Worm (Caenorhabditis elegans) whole organism, L1 larva: ENCODE data around the gene Y75B8A.28.

Source experiments
- C04F5.9 ChIP-seq: sonication (generic microtip); optimal IDR thresholded peaks from 2 replicates; lab custom pipeline; 2016; ENCODE audit warnings: missing genetic modification characterization, missing compliant biosample characterization
- C16A3.4 ChIP-seq: fragments of 150-350 bp; optimal IDR thresholded peaks from 2 replicates; lab custom pipeline; 2014; ENCODE audit warnings: missing biosample characterization, missing genetic modification characterization
- Y116A8C.19 ChIP-seq: sonication (generic microtip); optimal IDR thresholded peaks from 2 replicates; lab custom pipeline; 2016; ENCODE audit warnings: missing compliant biosample characterization, missing genetic modification characterization, borderline replicate concordance
- aha-1 ChIP-seq: fragments of 150-350 bp; optimal IDR thresholded peaks from 2 replicates; lab custom pipeline; 2014; ENCODE audit warnings: missing biosample characterization, missing genetic modification characterization
- aly-2 ChIP-seq: fragments of 150-350 bp; optimal IDR thresholded peaks from 2 replicates; lab custom pipeline; 2014; ENCODE audit warnings: missing biosample characterization, missing genetic modification characterization
- ama-1 ChIP-seq: fragments of 150-350 bp; optimal IDR thresholded peaks from 2 replicates; lab custom pipeline; 2014
- ceh-63 ChIP-seq: fragments of 200-800 bp; sonication (Bioruptor generic); optimal IDR thresholded peaks from 2 replicates; lab custom pipeline; 2018; ENCODE audit warnings: mild to moderate bottlenecking, missing genetic modification characterization, missing compliant biosample characterization
- ceh-8 ChIP-seq: fragments of 200-800 bp; sonication (Bioruptor generic); optimal IDR thresholded peaks from 2 replicates; lab custom pipeline; 2018; ENCODE audit warnings: mild to moderate bottlenecking, missing genetic modification characterization, moderate library complexity, missing compliant biosample characterization
- ceh-82 ChIP-seq, 3 experiments: fragments of 150-350 bp in 1 of 3; sonication (generic microtip) in 2 of 3; optimal IDR thresholded peaks; 2 replicates each; lab custom pipeline; 2014 to 2017; ENCODE audit warnings: missing biosample characterization in 3 of 3, missing genetic modification characterization in 3 of 3
- ceh-88 ChIP-seq: fragments of 200-800 bp; sonication (Bioruptor generic); IDR thresholded peaks from 2 replicates; pipeline ENCODE4 v1.3.6; 2022; ENCODE audit warnings: missing genetic modification characterization, missing compliant biosample characterization
- ceh-90 ChIP-seq: sonication (generic microtip); optimal IDR thresholded peaks from 2 replicates; lab custom pipeline; 2016; ENCODE audit warnings: missing genetic modification characterization, missing compliant biosample characterization
- ces-1 ChIP-seq: fragments of 150-350 bp; optimal IDR thresholded peaks from 2 replicates; lab custom pipeline; 2014; ENCODE audit warnings: missing biosample characterization, missing genetic modification reagents, missing genetic modification characterization
- dsc-1 ChIP-seq: sonication (generic microtip); optimal IDR thresholded peaks from 2 replicates; lab custom pipeline; 2016; ENCODE audit warnings: mild to moderate bottlenecking, missing genetic modification characterization, missing compliant biosample characterization
- efl-1 ChIP-seq, 4 experiments: fragments of 150-350 bp; optimal IDR thresholded peaks in 3 of 4; peaks in 1 of 4; 1 replicate in 1 of 4; 2 replicates in 3 of 4; lab custom pipeline; 2014; ENCODE audit warnings: missing biosample characterization in 2 of 4, missing genetic modification characterization in 2 of 4, missing genetic modification reagents in 2 of 4
- elt-2 ChIP-seq: sonication (generic microtip); optimal IDR thresholded peaks from 2 replicates; lab custom pipeline; 2016; ENCODE audit warnings: missing genetic modification characterization, mild to moderate bottlenecking, inconsistent platforms, missing compliant biosample characterization, missing genetic modification reagents
- elt-3 ChIP-seq, 6 experiments: fragments of 150-350 bp in 1 of 6; sonication (generic microtip); optimal IDR thresholded peaks; 2 replicates each; lab custom pipeline; 2017 to 2018; ENCODE audit warnings: missing biosample characterization in 6 of 6, missing genetic modification characterization in 6 of 6, inconsistent platforms in 1 of 6
- fkh-4 ChIP-seq: sonication (generic microtip); optimal IDR thresholded peaks from 2 replicates; lab custom pipeline; 2016; ENCODE audit warnings: missing compliant biosample characterization, missing genetic modification characterization, borderline replicate concordance
- hlh-17 ChIP-seq: fragments of 200-800 bp; sonication (Bioruptor generic); optimal IDR thresholded peaks from 2 replicates; lab custom pipeline; 2018; ENCODE audit warnings: missing genetic modification characterization, mild to moderate bottlenecking, missing compliant biosample characterization, moderate library complexity, borderline replicate concordance
- hlh-4 ChIP-seq: sonication (generic microtip); optimal IDR thresholded peaks from 2 replicates; lab custom pipeline; 2016; ENCODE audit warnings: mild to moderate bottlenecking, missing genetic modification characterization, missing compliant biosample characterization
- irx-1 ChIP-seq: sonication (generic microtip); optimal IDR thresholded peaks from 2 replicates; lab custom pipeline; 2016; ENCODE audit warnings: missing genetic modification characterization, missing compliant biosample characterization
- isw-1 ChIP-seq: fragments of 200-800 bp; sonication (Bioruptor generic); IDR thresholded peaks from 2 replicates; pipeline ENCODE4 v1.3.6; 2022; ENCODE audit warnings: missing genetic modification characterization, missing compliant biosample characterization
- jun-1 ChIP-seq: fragments of 150-350 bp; optimal IDR thresholded peaks from 2 replicates; lab custom pipeline; 2014; ENCODE audit warnings: missing biosample characterization, missing genetic modification reagents, missing genetic modification characterization
- lin-14 ChIP-seq: fragments of 200-800 bp; sonication (Bioruptor generic); optimal IDR thresholded peaks from 2 replicates; lab custom pipeline; 2018; ENCODE audit warnings: mild to moderate bottlenecking, missing genetic modification characterization, moderate library complexity, missing compliant biosample characterization
- lin-35 ChIP-seq, 2 experiments: fragments of 150-350 bp; optimal IDR thresholded peaks; 2 replicates each; lab custom pipeline; 2014; ENCODE audit warnings: missing biosample characterization in 2 of 2, missing genetic modification characterization in 2 of 2, missing genetic modification reagents in 2 of 2
- lin-39 ChIP-seq: fragments of 150-350 bp; optimal IDR thresholded peaks from 2 replicates; lab custom pipeline; 2014; ENCODE audit warnings: missing biosample characterization, missing genetic modification reagents, missing genetic modification characterization
- mdl-1 ChIP-seq, 2 experiments: fragments of 150-350 bp; optimal IDR thresholded peaks; 2 replicates each; lab custom pipeline; 2014 to 2017; ENCODE audit warnings: missing biosample characterization in 2 of 2, missing genetic modification characterization in 2 of 2, inconsistent platforms in 1 of 2
- mef-2 ChIP-seq: fragments of 150-350 bp; optimal IDR thresholded peaks from 2 replicates; lab custom pipeline; 2014; ENCODE audit warnings: missing biosample characterization, missing genetic modification characterization
- nhr-11 ChIP-seq: fragments of 150-350 bp; optimal IDR thresholded peaks from 2 replicates; lab custom pipeline; 2014; ENCODE audit warnings: missing biosample characterization, missing genetic modification characterization
- nhr-12 ChIP-seq: sonication (generic microtip); optimal IDR thresholded peaks from 2 replicates; lab custom pipeline; 2017; ENCODE audit warnings: missing biosample characterization, missing genetic modification characterization
- nhr-237 ChIP-seq: fragments of 150-350 bp; optimal IDR thresholded peaks from 2 replicates; lab custom pipeline; 2014; ENCODE audit warnings: missing biosample characterization, missing genetic modification characterization
- nhr-28 ChIP-seq: fragments of 150-350 bp; optimal IDR thresholded peaks from 2 replicates; lab custom pipeline; 2014; ENCODE audit warnings: missing biosample characterization, missing genetic modification characterization
- nhr-76 ChIP-seq: sonication (generic microtip); optimal IDR thresholded peaks from 2 replicates; lab custom pipeline; 2017; ENCODE audit warnings: missing biosample characterization, missing genetic modification characterization
- nhr-85 ChIP-seq: sonication (generic microtip); peaks from one replicate; lab custom pipeline; 2016; ENCODE audit warnings: missing genetic modification characterization, inconsistent platforms, missing compliant biosample characterization
- nhr-90 ChIP-seq: sonication (generic microtip); optimal IDR thresholded peaks from 2 replicates; lab custom pipeline; 2016; ENCODE audit warnings: mild to moderate bottlenecking, missing genetic modification characterization, missing compliant biosample characterization; ENCODE audit not compliant: poor library complexity
- pax-3 ChIP-seq: fragments of 200-800 bp; sonication (Bioruptor generic); optimal IDR thresholded peaks from 2 replicates; lab custom pipeline; 2018; ENCODE audit warnings: mild to moderate bottlenecking, missing genetic modification characterization, moderate library complexity, missing compliant biosample characterization
- pqm-1 ChIP-seq: sonication (generic microtip); optimal IDR thresholded peaks from 3 replicates; lab custom pipeline; 2017; ENCODE audit warnings: missing biosample characterization, missing genetic modification characterization
- snpc-4 ChIP-seq: fragments of 150-350 bp; optimal IDR thresholded peaks from 2 replicates; lab custom pipeline; 2014; ENCODE audit warnings: missing biosample characterization, missing genetic modification characterization
- snu-23 ChIP-seq: sonication (generic microtip); optimal IDR thresholded peaks from 2 replicates; lab custom pipeline; 2016; ENCODE audit warnings: missing genetic modification characterization, missing compliant biosample characterization
- sptf-1 ChIP-seq: fragments of 150-350 bp; optimal IDR thresholded peaks from 2 replicates; lab custom pipeline; 2014; ENCODE audit warnings: missing biosample characterization, missing genetic modification characterization
- sup-37 ChIP-seq: fragments of 200-800 bp; sonication (Bioruptor generic); optimal IDR thresholded peaks from 2 replicates; lab custom pipeline; 2018; ENCODE audit warnings: mild to moderate bottlenecking, missing genetic modification characterization, missing compliant biosample characterization
- swsn-7 ChIP-seq: sonication (generic microtip); optimal IDR thresholded peaks from 2 replicates; lab custom pipeline; 2016; ENCODE audit warnings: missing genetic modification characterization, missing compliant biosample characterization
- tbx-2 ChIP-seq: sonication (generic microtip); optimal IDR thresholded peaks from 2 replicates; lab custom pipeline; 2016; ENCODE audit warnings: missing genetic modification characterization, missing compliant biosample characterization
- tlp-1 ChIP-seq: fragments of 150-350 bp; optimal IDR thresholded peaks from 2 replicates; lab custom pipeline; 2014; ENCODE audit warnings: missing biosample characterization, missing genetic modification characterization
- ztf-4 ChIP-seq: fragments of 150-350 bp; optimal IDR thresholded peaks from 2 replicates; lab custom pipeline; 2014; ENCODE audit warnings: missing biosample characterization, missing genetic modification characterization

The Y75B8A.28 gene

ce11 chrIII:12318794-12319193 lies at the start of gene Y75B8A.28:
Gene Y75B8A.28, plus strand, starts transcription at chrIII:12319089.
- TF ChIP-seq elt-2 (tag; lab: Kevin White, UChicago) = peak; percentile 80
- no peak for TF ChIP-seq lin-14 (GFP tag; lab: Kevin White, UChicago)
- peak; percentile 97 for TF ChIP-seq pqm-1 (tag; lab: Kevin White, UChicago)
- no peak for TF ChIP-seq aly-2 (tag; lab: Kevin White, UChicago)
- no peak for TF ChIP-seq snu-23 (GFP tag; lab: Kevin White, UChicago)
- no peak for TF ChIP-seq ceh-90 (tag; lab: Kevin White, UChicago)
- TF ChIP-seq C16A3.4 (tag; lab: Kevin White, UChicago) = no peak
- TF ChIP-seq ces-1 (GFP tag; lab: Kevin White, UChicago) = no peak
- no peak for TF ChIP-seq snpc-4 (tag; lab: Kevin White, UChicago)
- no peak for TF ChIP-seq Y116A8C.19 (tag; lab: Kevin White, UChicago)
- no peak for TF ChIP-seq mdl-1 (tag; optimal IDR thresholded peaks at IDR 0.05; lab: Kevin White, UChicago)
- TF ChIP-seq C04F5.9 = no peak
- no peak for TF ChIP-seq ceh-8 (GFP tag; lab: Kevin White, UChicago)
- TF ChIP-seq swsn-7 (tag; lab: Kevin White, UChicago) = no peak
- no peak for TF ChIP-seq aha-1 (tag; lab: Kevin White, UChicago)
- TF ChIP-seq nhr-28 (tag; lab: Kevin White, UChicago) = no peak
- peak in 1 of 2 experiments; percentile 18 for TF ChIP-seq lin-35 (GFP tag; optimal IDR thresholded peaks at IDR 0.05; lab: Kevin White, UChicago)
- peak; percentile 52 for TF ChIP-seq pax-3
- peak; percentile 78 for TF ChIP-seq jun-1 (tag; lab: Kevin White, UChicago)
- no peak for TF ChIP-seq dsc-1 (tag; lab: Kevin White, UChicago)
- TF ChIP-seq hlh-17 (GFP tag; lab: Kevin White, UChicago) = no peak
- no peak for TF ChIP-seq efl-1 (optimal IDR thresholded peaks at IDR 0.05; lab: Kevin White, UChicago)
- peak in 1 of 2 experiments; percentile 60 for TF ChIP-seq efl-1 (GFP tag; optimal IDR thresholded peaks at IDR 0.05 in 1 of 2; lab: Kevin White, UChicago)
- no peak for TF ChIP-seq nhr-237 (tag; lab: Kevin White, UChicago)
- TF ChIP-seq tlp-1 (tag; lab: Kevin White, UChicago) = peak; percentile 13

- TF ChIP-seq irx-1 (tag; lab: Kevin White, UChicago) (no peak), efl-1 (optimal IDR thresholded peaks at IDR 0.05; lab: Kevin White, UChicago) (no peak), efl-1 (GFP tag; optimal IDR thresholded peaks at IDR 0.05 in 1 of 2; lab: Kevin White, UChicago) (peak in 1 of 2 experiments; percentile 46), nhr-85 (tag; lab: Kevin White, UChicago) (no peak), snpc-4 (tag; lab: Kevin White, UChicago) (no peak), mdl-1 (tag; optimal IDR thresholded peaks at IDR 0.05; lab: Kevin White, UChicago) (no peak), hlh-4 (tag; lab: Kevin White, UChicago) (no peak), nhr-76 (no peak), ceh-88 (GFP tag; lab: Robert Waterston, UW) (no peak), isw-1 (no peak)
Observed at ce11 chrIII:12269807-12270206, 49.1 kb upstream of the Y75B8A.28 start.

- TF ChIP-seq sup-37 (GFP tag; lab: Kevin White, UChicago) (no peak), jun-1 (tag; lab: Kevin White, UChicago) (no peak), C16A3.4 (tag; lab: Kevin White, UChicago) (no peak), tbx-2 (no peak), sptf-1 (tag; lab: Kevin White, UChicago) (no peak), mef-2 (tag; lab: Kevin White, UChicago) (no peak), lin-39 (tag; lab: Kevin White, UChicago) (no peak), pax-3 (no peak), ceh-63 (GFP tag; lab: Kevin White, UChicago) (no peak), mdl-1 (tag; optimal IDR thresholded peaks at IDR 0.05; lab: Kevin White, UChicago) (no peak), fkh-4 (tag; lab: Kevin White, UChicago) (no peak), ceh-82 (tag; optimal IDR thresholded peaks at IDR 0.05; lab: Kevin White, UChicago) (no peak), ztf-4 (no peak), nhr-85 (tag; lab: Kevin White, UChicago) (no peak), nhr-90 (no peak), nhr-11 (tag; lab: Kevin White, UChicago) (no peak), elt-3 (tag; optimal IDR thresholded peaks at IDR 0.05; lab: Kevin White, UChicago) (no peak), ceh-90 (tag; lab: Kevin White, UChicago) (no peak), ama-1 (lab: Kevin White, UChicago) (no peak), nhr-12 (tag; lab: Kevin White, UChicago) (no peak)
Observed at ce11 chrIII:12270391-12270790, 48.5 kb upstream of the Y75B8A.28 start.
